Worm (Caenorhabditis elegans): ENCODE data around the gene F17E9.5.
"Not testable (repeated sequence)": the region's sequence is repeated elsewhere in the genome, so short reads cannot be mapped to it uniquely, and the experiment has no call there.

F17E9.5 gene

DNA sequence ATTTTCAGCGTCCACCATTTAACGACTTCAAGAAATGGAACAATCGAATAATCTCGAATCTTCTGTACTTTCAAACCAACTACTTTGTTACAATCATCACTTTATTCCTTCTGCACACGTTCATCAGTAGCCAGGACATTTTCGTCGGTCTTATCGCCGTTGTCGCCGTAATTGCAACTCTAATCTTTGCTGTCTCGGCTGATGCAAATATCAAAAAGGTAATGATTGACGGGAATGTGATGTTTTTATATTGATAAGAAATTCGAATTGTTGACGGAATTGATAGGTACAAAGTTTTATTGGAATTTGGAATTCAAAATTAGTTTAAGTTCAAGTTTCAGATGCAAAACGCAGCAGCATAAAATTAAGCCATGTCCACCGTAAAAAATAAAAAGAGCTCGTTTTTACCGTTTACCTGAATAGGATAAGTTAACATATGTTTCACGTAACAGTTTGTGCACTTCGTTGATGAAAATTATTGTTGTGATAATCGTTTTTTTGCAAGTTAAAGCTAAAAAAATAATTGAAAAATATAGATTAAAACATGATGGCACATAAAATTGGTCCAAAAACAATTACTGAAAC is 34.7 kb downstream of the F17E9.5 start (continued):
- TF ChIP-seq arid-1 (GFP tag; conservative IDR thresholded peaks at IDR 0.05) (no peak), nhr-6 (tag; optimal IDR thresholded peaks at IDR 0.05) (no peak), egl-27 (tag; optimal IDR thresholded peaks at IDR 0.05) (no peak), saeg-2 (GFP tag; IDR thresholded peaks at IDR 0.05) (no peak), daf-16 (GFP tag; optimal IDR thresholded peaks at IDR 0.05) (peak in 1 of 2 experiments; percentile 47), daf-16 (tag; optimal IDR thresholded peaks at IDR 0.05) (peak; percentile 81), madf-5 (GFP tag; IDR thresholded peaks at IDR 0.05) (no peak), tag-97 (GFP tag; IDR thresholded peaks at IDR 0.05) (no peak), ztf-7 (tag; optimal IDR thresholded peaks at IDR 0.05) (no peak), spr-3 (GFP tag; optimal IDR thresholded peaks at IDR 0.05) (no peak), dmd-6 (GFP tag; IDR thresholded peaks at IDR 0.05) (peak; percentile 94), nhr-11 (tag; optimal IDR thresholded peaks at IDR 0.05) (no peak), duxl-1 (tag; optimal IDR thresholded peaks at IDR 0.05; ENCODE audit: poor library complexity) (no peak), mes-2 (tag; optimal IDR thresholded peaks at IDR 0.05; ENCODE audit: poor library complexity, severe bottlenecking) (no peak), lin-38 (GFP tag; IDR thresholded peaks at IDR 0.05) (no peak), ZK546.5 (tag; optimal IDR thresholded peaks at IDR 0.05) (no peak), ceh-44 (GFP tag; IDR thresholded peaks at IDR 0.05) (no peak), D1046.2 (GFP tag; IDR thresholded peaks at IDR 0.05) (no peak)

DNA sequence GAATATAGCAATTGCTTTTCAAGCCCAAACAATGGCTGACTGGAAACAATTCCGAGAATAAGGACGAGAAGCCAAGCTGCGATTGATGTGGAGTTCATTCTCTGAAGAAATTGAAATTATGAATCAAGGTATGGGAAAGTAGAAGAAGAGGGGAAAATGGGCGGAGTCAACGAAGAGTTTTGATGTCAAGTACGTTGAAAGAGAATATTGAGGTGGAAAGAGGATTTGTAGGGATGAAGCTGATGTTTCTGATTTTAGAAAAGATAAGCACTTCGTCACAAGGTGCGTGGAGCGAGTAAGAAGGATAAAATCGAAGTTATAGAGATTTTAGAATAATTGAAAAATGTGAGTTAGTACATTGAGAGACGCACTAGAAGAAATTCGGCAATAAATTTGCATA is 37.1 kb downstream of the F17E9.5 start, which contains the start of gene D2096.9:
Gene D2096.9, minus strand, starts transcription at position 101 of the 400 bp plus-strand sequence.
- TF ChIP-seq F49E8.2 (tag; optimal IDR thresholded peaks at IDR 0.05; ENCODE audit: borderline replicate concordance) (no peak), dmd-6 (GFP tag; IDR thresholded peaks at IDR 0.05) (no peak), unc-62 (GFP tag; optimal IDR thresholded peaks at IDR 0.05 in 1 of 2) (peak in 1 of 2 experiments; percentile 52), unc-62 (tag; optimal IDR thresholded peaks at IDR 0.05) (no peak), lin-13 (GFP tag; optimal IDR thresholded peaks at IDR 0.05) (no peak), dpl-1 (GFP tag; optimal IDR thresholded peaks at IDR 0.05) (no peak)

DNA sequence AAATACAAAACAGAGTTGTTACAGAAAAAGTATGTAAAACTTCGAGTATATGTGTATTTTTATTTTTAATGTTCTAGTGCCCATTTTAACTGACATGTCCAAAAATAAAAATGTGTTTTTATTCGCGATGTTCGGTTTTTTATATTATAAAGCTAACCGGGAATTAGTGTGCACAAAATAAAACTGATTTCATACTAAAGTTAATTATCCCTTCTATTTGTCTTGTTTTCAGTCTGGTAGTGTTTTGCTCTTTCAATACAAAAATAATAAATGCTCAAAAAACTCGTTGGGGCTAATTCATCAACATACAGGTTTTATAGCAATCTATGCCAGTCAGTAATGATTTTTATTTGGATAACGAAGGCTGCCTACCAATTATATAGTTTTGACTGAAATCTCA is 39.1 kb downstream of the F17E9.5 start:
- TF ChIP-seq daf-19 (GFP tag; conservative IDR thresholded peaks at IDR 0.05), result no peak
- no peak for TF ChIP-seq ZK546.5 (tag; optimal IDR thresholded peaks at IDR 0.05)
- TF ChIP-seq egl-27 (tag; optimal IDR thresholded peaks at IDR 0.05), result no peak
- TF ChIP-seq unc-62 (GFP tag; optimal IDR thresholded peaks at IDR 0.05 in 1 of 2), result peak in 1 of 2 experiments; percentile 94
- TF ChIP-seq unc-62 (tag; optimal IDR thresholded peaks at IDR 0.05), result no peak
- no peak for TF ChIP-seq zfp-3 (GFP tag; conservative IDR thresholded peaks at IDR 0.05)
- TF ChIP-seq aha-1 (tag), result no peak
- TF ChIP-seq zag-1 (tag; optimal IDR thresholded peaks at IDR 0.05), result no peak
- no peak for TF ChIP-seq nhr-6 (tag; optimal IDR thresholded peaks at IDR 0.05)

DNA sequence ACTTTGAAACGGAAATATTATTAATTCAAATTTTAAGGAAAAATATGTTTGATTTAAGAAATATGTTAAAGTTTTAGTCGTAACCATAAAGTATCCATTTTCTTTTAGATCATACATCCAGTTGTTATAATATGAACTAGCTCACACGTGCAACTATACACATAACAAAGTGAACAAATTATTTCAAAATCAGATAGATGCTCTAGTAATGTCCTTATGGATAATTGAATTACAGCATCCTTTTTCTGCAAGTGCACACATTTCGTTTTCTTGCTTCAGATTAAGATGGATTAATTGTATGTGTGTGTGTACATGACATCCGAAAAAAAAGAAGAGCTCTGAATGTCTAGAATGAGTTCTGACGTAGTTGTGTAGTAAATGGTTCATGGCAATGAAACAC is 40.0 kb downstream of the F17E9.5 start:
- no peak for TF ChIP-seq ztf-7 (tag; optimal IDR thresholded peaks at IDR 0.05)
- TF ChIP-seq aha-1 (tag), result peak; percentile 4
- peak in 1 of 2 experiments; percentile 15 for TF ChIP-seq unc-62 (GFP tag; optimal IDR thresholded peaks at IDR 0.05 in 1 of 2)
- TF ChIP-seq unc-62 (tag; optimal IDR thresholded peaks at IDR 0.05), result no peak
- no peak for TF ChIP-seq ama-1 (optimal IDR thresholded peaks at IDR 0.05)
- peak; percentile 90 for TF ChIP-seq ces-1 (GFP tag; optimal IDR thresholded peaks at IDR 0.05)

DNA sequence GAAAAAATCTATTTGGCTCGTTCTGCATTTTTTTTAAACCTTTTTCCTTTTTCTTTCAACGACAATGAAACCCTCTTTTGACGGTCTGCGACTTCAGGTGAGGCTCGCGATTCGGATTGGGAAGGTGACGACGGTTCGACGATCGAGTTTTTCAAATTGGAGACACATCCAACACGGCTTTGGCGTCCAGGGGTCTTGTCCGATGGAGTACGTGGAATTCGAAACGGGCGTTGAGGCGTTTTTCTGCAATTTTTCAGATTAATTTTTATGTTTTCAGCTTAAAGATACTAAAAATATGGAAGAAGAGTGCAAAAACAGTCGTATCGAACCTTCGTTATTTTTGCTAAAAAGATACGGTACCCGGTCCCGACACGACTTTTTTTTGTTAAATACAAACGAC is 43.5 kb downstream of the F17E9.5 start, which contains the start of gene D2096.10:
Gene D2096.10, minus strand, starts transcription at position 101 of the 400 bp plus-strand sequence.
- TF ChIP-seq egl-43 (GFP tag; IDR thresholded peaks at IDR 0.05); dve-1 (tag; optimal IDR thresholded peaks at IDR 0.05; ENCODE audit: insufficient read depth); hmg-1.1 (GFP tag; IDR thresholded peaks at IDR 0.05): not testable (repeated sequence)
